Worm (Caenorhabditis elegans) whole organism, L1 larva: ENCODE data around the gene M110.3.

ENCODE experiments used
- C04F5.9 ChIP-seq: sonication (generic microtip); optimal IDR thresholded peaks from 2 replicates; lab custom pipeline; 2016; ENCODE audit warnings: missing genetic modification characterization, missing compliant biosample characterization
- C34B4.2 ChIP-seq: sonication (generic microtip); optimal IDR thresholded peaks from 2 replicates; lab custom pipeline; 2017; ENCODE audit warnings: mild to moderate bottlenecking, missing genetic modification characterization, missing compliant biosample characterization
- F16B12.6 ChIP-seq: fragments of 150-350 bp; optimal IDR thresholded peaks from 2 replicates; lab custom pipeline; 2014; ENCODE audit warnings: missing biosample characterization, missing genetic modification characterization
- alr-1 ChIP-seq: fragments of 200-800 bp; sonication (Bioruptor generic); optimal IDR thresholded peaks from 2 replicates; lab custom pipeline; 2018; ENCODE audit warnings: borderline replicate concordance, mild to moderate bottlenecking, missing genetic modification characterization, missing compliant biosample characterization
- aly-2 ChIP-seq: fragments of 150-350 bp; optimal IDR thresholded peaks from 2 replicates; lab custom pipeline; 2014; ENCODE audit warnings: missing biosample characterization, missing genetic modification characterization
- blmp-1 ChIP-seq: fragments of 150-350 bp; optimal IDR thresholded peaks from 2 replicates; lab custom pipeline; 2014; ENCODE audit warnings: missing biosample characterization, missing genetic modification characterization
- ceh-82 ChIP-seq, 3 experiments: fragments of 150-350 bp in 1 of 3; sonication (generic microtip) in 2 of 3; optimal IDR thresholded peaks; 2 replicates each; lab custom pipeline; 2014 to 2017; ENCODE audit warnings: missing biosample characterization in 3 of 3, missing genetic modification characterization in 3 of 3
- ceh-90 ChIP-seq: sonication (generic microtip); optimal IDR thresholded peaks from 2 replicates; lab custom pipeline; 2016; ENCODE audit warnings: missing genetic modification characterization, missing compliant biosample characterization
- dsc-1 ChIP-seq: sonication (generic microtip); optimal IDR thresholded peaks from 2 replicates; lab custom pipeline; 2016; ENCODE audit warnings: mild to moderate bottlenecking, missing genetic modification characterization, missing compliant biosample characterization
- efl-1 ChIP-seq, 4 experiments: fragments of 150-350 bp; optimal IDR thresholded peaks in 3 of 4; peaks in 1 of 4; 1 replicate in 1 of 4; 2 replicates in 3 of 4; lab custom pipeline; 2014; ENCODE audit warnings: missing biosample characterization in 2 of 4, missing genetic modification characterization in 2 of 4, missing genetic modification reagents in 2 of 4
- efl-3 ChIP-seq: fragments of 200-800 bp; sonication (Bioruptor generic); optimal IDR thresholded peaks from 2 replicates; lab custom pipeline; 2018; ENCODE audit warnings: mild to moderate bottlenecking, missing genetic modification characterization, missing compliant biosample characterization
- elt-2 ChIP-seq: sonication (generic microtip); optimal IDR thresholded peaks from 2 replicates; lab custom pipeline; 2016; ENCODE audit warnings: missing genetic modification characterization, mild to moderate bottlenecking, inconsistent platforms, missing compliant biosample characterization, missing genetic modification reagents
- elt-3 ChIP-seq, 6 experiments: fragments of 150-350 bp in 1 of 6; sonication (generic microtip); optimal IDR thresholded peaks; 2 replicates each; lab custom pipeline; 2017 to 2018; ENCODE audit warnings: missing biosample characterization in 6 of 6, missing genetic modification characterization in 6 of 6, inconsistent platforms in 1 of 6
- fkh-10 ChIP-seq: sonication (generic microtip); optimal IDR thresholded peaks from 2 replicates; lab custom pipeline; 2017; ENCODE audit warnings: missing biosample characterization, missing genetic modification reagents, missing genetic modification characterization
- fos-1 ChIP-seq: fragments of 150-350 bp; optimal IDR thresholded peaks from 2 replicates; lab custom pipeline; 2014; ENCODE audit warnings: missing biosample characterization, missing genetic modification characterization
- isw-1 ChIP-seq: fragments of 200-800 bp; sonication (Bioruptor generic); IDR thresholded peaks from 2 replicates; pipeline ENCODE4 v1.3.6; 2022; ENCODE audit warnings: missing genetic modification characterization, missing compliant biosample characterization
- lin-13 ChIP-seq: fragments of 150-350 bp; optimal IDR thresholded peaks from 2 replicates; lab custom pipeline; 2014; ENCODE audit warnings: missing biosample characterization, missing genetic modification reagents, missing genetic modification characterization
- lin-14 ChIP-seq: fragments of 200-800 bp; sonication (Bioruptor generic); optimal IDR thresholded peaks from 2 replicates; lab custom pipeline; 2018; ENCODE audit warnings: mild to moderate bottlenecking, missing genetic modification characterization, moderate library complexity, missing compliant biosample characterization
- lsy-2 ChIP-seq, 2 experiments: fragments of 150-350 bp; optimal IDR thresholded peaks; 2 replicates each; lab custom pipeline; 2014; ENCODE audit warnings: missing biosample characterization in 2 of 2, missing genetic modification characterization in 2 of 2
- mab-9 ChIP-seq: fragments of 200-800 bp; sonication (Bioruptor generic); IDR thresholded peaks from 2 replicates; pipeline ENCODE4 v1.3.6; 2022; ENCODE audit warnings: missing genetic modification reagents, missing genetic modification characterization, missing compliant biosample characterization
- mep-1 ChIP-seq: fragments of 150-350 bp; optimal IDR thresholded peaks from 2 replicates; lab custom pipeline; 2014; ENCODE audit warnings: missing biosample characterization, missing genetic modification characterization
- nhr-20 ChIP-seq: sonication (generic microtip); optimal IDR thresholded peaks from 2 replicates; lab custom pipeline; 2016; ENCODE audit warnings: mild to moderate bottlenecking, missing genetic modification characterization, missing compliant biosample characterization
- nhr-47 ChIP-seq: sonication (generic microtip); optimal IDR thresholded peaks from 2 replicates; lab custom pipeline; 2016; ENCODE audit warnings: mild to moderate bottlenecking, missing genetic modification characterization, moderate library complexity, missing compliant biosample characterization
- nhr-71 ChIP-seq: sonication (generic microtip); optimal IDR thresholded peaks from 2 replicates; lab custom pipeline; 2016; ENCODE audit warnings: mild to moderate bottlenecking, missing genetic modification characterization, moderate library complexity, missing compliant biosample characterization
- nhr-76 ChIP-seq: sonication (generic microtip); optimal IDR thresholded peaks from 2 replicates; lab custom pipeline; 2017; ENCODE audit warnings: missing biosample characterization, missing genetic modification characterization
- nhr-84 ChIP-seq: sonication (generic microtip); optimal IDR thresholded peaks from 2 replicates; lab custom pipeline; 2017; ENCODE audit warnings: missing biosample characterization, missing genetic modification characterization
- nhr-85 ChIP-seq: sonication (generic microtip); peaks from one replicate; lab custom pipeline; 2016; ENCODE audit warnings: missing genetic modification characterization, inconsistent platforms, missing compliant biosample characterization
- snu-23 ChIP-seq: sonication (generic microtip); optimal IDR thresholded peaks from 2 replicates; lab custom pipeline; 2016; ENCODE audit warnings: missing genetic modification characterization, missing compliant biosample characterization
- sox-4 ChIP-seq: sonication (generic microtip); optimal IDR thresholded peaks from 2 replicates; lab custom pipeline; 2016; ENCODE audit warnings: missing genetic modification characterization, missing compliant biosample characterization
- sup-37 ChIP-seq: fragments of 200-800 bp; sonication (Bioruptor generic); optimal IDR thresholded peaks from 2 replicates; lab custom pipeline; 2018; ENCODE audit warnings: mild to moderate bottlenecking, missing genetic modification characterization, missing compliant biosample characterization
- tbx-2 ChIP-seq: sonication (generic microtip); optimal IDR thresholded peaks from 2 replicates; lab custom pipeline; 2016; ENCODE audit warnings: missing genetic modification characterization, missing compliant biosample characterization
- unc-30 ChIP-seq: sonication (generic microtip); optimal IDR thresholded peaks from 2 replicates; lab custom pipeline; 2017; ENCODE audit warnings: missing biosample characterization, missing genetic modification characterization
- unc-86 ChIP-seq: sonication (generic microtip); optimal IDR thresholded peaks from 2 replicates; lab custom pipeline; 2016; ENCODE audit warnings: missing genetic modification characterization, missing compliant biosample characterization
- vab-15 ChIP-seq: sonication (generic microtip); optimal IDR thresholded peaks from 2 replicates; lab custom pipeline; 2017; ENCODE audit warnings: missing genotype, mild to moderate bottlenecking, missing genetic modification characterization, missing compliant biosample characterization
- xbp-1 ChIP-seq: sonication (generic microtip); optimal IDR thresholded peaks from 2 replicates; lab custom pipeline; 2016; ENCODE audit warnings: missing genetic modification characterization, missing compliant biosample characterization
- zag-1 ChIP-seq: fragments of 150-350 bp; optimal IDR thresholded peaks from 2 replicates; lab custom pipeline; 2014; ENCODE audit warnings: missing biosample characterization, missing genetic modification characterization

Gene M110.3

ce11 chrII:8209476-8209875, 6.9 kb downstream of the M110.3 start, which contains the start of gene M110.8:
M110.8 (minus strand) TSS chrII:8209576.
- TF ChIP-seq efl-1 (optimal IDR thresholded peaks at IDR 0.05; lab: Kevin White, UChicago) (no peak), efl-1 (GFP tag; optimal IDR thresholded peaks at IDR 0.05 in 1 of 2; lab: Kevin White, UChicago) (no peak), C04F5.9 (tag; lab: Kevin White, UChicago) (no peak), nhr-76 (tag; lab: Kevin White, UChicago) (no peak), fos-1 (tag; lab: Kevin White, UChicago) (no peak), ceh-90 (no peak), unc-30 (tag; lab: Kevin White, UChicago) (no peak), fkh-10 (no peak), snu-23 (no peak), unc-86 (tag; lab: Kevin White, UChicago) (no peak), blmp-1 (tag; lab: Kevin White, UChicago) (no peak), aly-2 (tag; lab: Kevin White, UChicago) (no peak), lsy-2 (tag; optimal IDR thresholded peaks at IDR 0.05; lab: Kevin White, UChicago) (no peak)

DNA sequence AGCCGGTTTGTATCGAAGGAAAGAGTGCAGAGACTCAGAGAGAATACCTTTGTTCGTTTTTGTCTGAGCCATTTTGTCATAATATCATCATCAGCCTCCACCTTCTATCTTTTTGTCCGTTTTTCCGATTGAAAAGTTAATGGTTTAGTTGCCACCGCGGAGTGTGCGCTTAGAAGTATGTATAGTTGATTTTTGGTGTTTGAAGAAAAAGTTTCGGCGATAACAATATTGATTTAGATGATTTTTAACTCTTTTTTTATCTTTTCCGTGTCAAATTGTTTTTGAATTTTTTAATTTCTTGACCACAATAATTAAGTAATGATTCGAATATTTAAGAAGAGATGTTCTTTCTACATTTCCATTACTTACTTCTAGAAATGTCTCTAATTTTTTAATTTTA, 10.8 kb downstream of the M110.3 start:
- TF ChIP-seq unc-30 (tag; lab: Kevin White, UChicago): no peak
- no peak for TF ChIP-seq efl-1 (optimal IDR thresholded peaks at IDR 0.05; lab: Kevin White, UChicago)
- TF ChIP-seq efl-1 (GFP tag; optimal IDR thresholded peaks at IDR 0.05 in 1 of 2; lab: Kevin White, UChicago): peak in 1 of 2 experiments; percentile 79
- no peak for TF ChIP-seq mab-9
- peak; percentile 30 for TF ChIP-seq elt-2

DNA sequence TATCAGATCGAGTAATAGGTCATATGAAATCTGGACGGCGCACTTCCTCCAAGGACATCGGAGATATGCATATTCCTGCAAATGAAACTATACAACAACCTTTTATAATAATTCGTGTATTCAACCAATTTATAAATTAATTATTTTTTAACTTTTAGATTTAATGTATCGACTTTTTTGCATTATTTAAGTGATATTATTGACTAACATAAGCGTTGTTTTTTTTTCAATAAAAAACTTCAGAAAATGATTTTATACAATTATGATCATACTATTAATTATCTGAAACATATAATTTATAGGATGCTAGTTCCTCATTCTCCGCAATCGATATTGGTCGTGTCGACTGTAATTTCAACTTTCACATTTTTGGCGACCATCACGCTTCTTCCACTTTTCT, 12.4 kb downstream of the M110.3 start, which contains the start of gene col-76:
Gene col-76 (plus strand): TSS at position 301 of the 400 bp plus-strand sequence.
- TF ChIP-seq ceh-82 (tag; optimal IDR thresholded peaks at IDR 0.05; lab: Kevin White, UChicago): no peak
- TF ChIP-seq, all 84 proteins: peak for 0

DNA sequence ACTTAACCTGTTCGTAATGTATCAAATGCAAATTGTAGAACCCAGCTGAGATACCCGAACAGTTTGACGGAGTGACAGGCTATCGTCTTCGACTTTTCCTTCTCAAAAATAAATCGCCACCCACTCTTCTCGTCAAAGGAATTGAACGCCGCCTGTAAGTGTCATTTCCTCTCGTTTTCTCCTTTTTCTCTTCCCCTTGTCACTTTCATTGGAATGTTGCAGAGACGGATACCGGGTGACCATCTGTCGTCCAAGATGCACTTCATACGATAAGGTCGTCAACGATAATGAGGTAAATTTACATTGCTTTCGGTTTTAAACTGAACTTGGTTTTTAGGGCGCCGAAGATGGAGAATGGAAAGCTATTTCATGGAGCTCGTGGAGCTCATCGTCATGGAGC, 16.6 kb downstream of the M110.3 start:
- TF ChIP-seq efl-3 (GFP tag; lab: Kevin White, UChicago): no peak
- TF ChIP-seq aly-2 (tag; lab: Kevin White, UChicago): no peak
- TF ChIP-seq elt-3 (tag; optimal IDR thresholded peaks at IDR 0.05; lab: Kevin White, UChicago): peak in 1 of 6 experiments; percentile 27
- TF ChIP-seq nhr-85 (tag; lab: Kevin White, UChicago): peak; percentile 30
- TF ChIP-seq lin-14 (GFP tag; lab: Kevin White, UChicago): peak; percentile 34
- TF ChIP-seq nhr-71 (tag; lab: Kevin White, UChicago): no peak
- no peak for TF ChIP-seq zag-1 (tag; lab: Kevin White, UChicago)
- TF ChIP-seq blmp-1 (tag; lab: Kevin White, UChicago): peak; percentile 100
- TF ChIP-seq isw-1 (GFP tag; lab: Robert Waterston, UW): no peak
- no peak for TF ChIP-seq sox-4 (tag; lab: Kevin White, UChicago)
- TF ChIP-seq C34B4.2: no peak
- TF ChIP-seq xbp-1: no peak
- no peak for TF ChIP-seq alr-1 (tag; lab: Kevin White, UChicago)
- no peak for TF ChIP-seq F16B12.6 (tag; lab: Kevin White, UChicago)
- TF ChIP-seq elt-2: no peak
- no peak for TF ChIP-seq vab-15 (tag; lab: Kevin White, UChicago)
- TF ChIP-seq nhr-76 (tag; lab: Kevin White, UChicago): no peak
- TF ChIP-seq sup-37 (GFP tag; lab: Kevin White, UChicago): no peak
- no peak for TF ChIP-seq nhr-47 (tag; lab: Kevin White, UChicago)
- TF ChIP-seq nhr-20 (tag; lab: Kevin White, UChicago): no peak
- no peak for TF ChIP-seq efl-1 (optimal IDR thresholded peaks at IDR 0.05; lab: Kevin White, UChicago)
- no peak for TF ChIP-seq efl-1 (GFP tag; optimal IDR thresholded peaks at IDR 0.05 in 1 of 2; lab: Kevin White, UChicago)

- TF ChIP-seq nhr-84 (tag; lab: Kevin White, UChicago): no peak
- TF ChIP-seq mep-1 (tag; lab: Kevin White, UChicago): no peak
- TF ChIP-seq efl-3 (GFP tag; lab: Kevin White, UChicago): no peak
- TF ChIP-seq lin-13 (GFP tag; lab: Kevin White, UChicago): no peak
- TF ChIP-seq xbp-1: no peak
- no peak for TF ChIP-seq dsc-1 (tag; lab: Kevin White, UChicago)
- no peak for TF ChIP-seq tbx-2 (tag; lab: Kevin White, UChicago)
- no peak for TF ChIP-seq mab-9
These were observed 17.9 kb downstream of the M110.3 start, which contains the start of gene qua-1 for ce11 chrII:8198503-8198902. qua-1 (plus strand) TSS chrII:8198803.
